Worm (Caenorhabditis elegans) whole organism, midembryonic: ENCODE data around the gene T16G12.8.

Source experiments
- cog-1 ChIP-seq: sonication (generic microtip); optimal IDR thresholded peaks from 2 replicates; lab custom pipeline; 2016; ENCODE audit warnings: missing genetic modification characterization, missing compliant biosample characterization
- klf-2 ChIP-seq: fragments of 200-800 bp; sonication (Bioruptor generic); conservative IDR thresholded peaks from 2 replicates; pipeline ENCODE4 v1.3.6; 2022; ENCODE audit warnings: missing genetic modification reagents, missing genetic modification characterization, missing compliant biosample characterization
- med-1 ChIP-seq: sonication (generic microtip); optimal IDR thresholded peaks from 2 replicates; lab custom pipeline; 2017; ENCODE audit warnings: missing genetic modification characterization, mild to moderate bottlenecking, missing compliant biosample characterization, antibody characterized with exemption, missing genetic modification reagents; ENCODE audit not compliant: insufficient read depth

The T16G12.8 gene

ce11 chrIII:10108995-10109394 lies 49.9 kb downstream of the T16G12.8 start, which contains the start of gene T16H12.9:
TSS of gene T16H12.9 (plus strand) at chrIII:10109295.
- no peak for TF ChIP-seq cog-1
- TF ChIP-seq med-1 (GFP tag; lab: Kevin White, UChicago) = no peak
- no peak for TF ChIP-seq klf-2 (GFP tag; lab: Robert Waterston, UW)
